Fruit fly (Drosophila melanogaster) whole organism: ENCODE data around the gene Smyd4-2.

Source experiments
- CG8478 ChIP-seq: fragments of >200 bp; optimal IDR thresholded peaks from 2 replicates; lab custom pipeline; 2018; ENCODE audit warnings: inconsistent platforms
- Dll ChIP-seq: fragments of >200 bp; optimal IDR thresholded peaks from 2 replicates; lab custom pipeline; 2017
- EcR ChIP-seq, 2 experiments: fragments of >200 bp; optimal IDR thresholded peaks; 2 replicates each; lab custom pipeline; 2017; ENCODE audit warnings: missing biosample characterization in 2 of 2, missing genetic modification characterization in 2 of 2, missing genetic modification reagents in 2 of 2
- pan ChIP-seq: fragments of >200 bp; optimal IDR thresholded peaks from 2 replicates; lab custom pipeline; 2017
- psq ChIP-seq: fragments of >200 bp; optimal IDR thresholded peaks from 2 replicates; lab custom pipeline; 2017
- usp ChIP-seq: fragments of >200 bp; optimal IDR thresholded peaks from 2 replicates; lab custom pipeline; 2017; ENCODE audit warnings: missing biosample characterization, missing genetic modification characterization, mixed read lengths

Gene Smyd4-2

DNA sequence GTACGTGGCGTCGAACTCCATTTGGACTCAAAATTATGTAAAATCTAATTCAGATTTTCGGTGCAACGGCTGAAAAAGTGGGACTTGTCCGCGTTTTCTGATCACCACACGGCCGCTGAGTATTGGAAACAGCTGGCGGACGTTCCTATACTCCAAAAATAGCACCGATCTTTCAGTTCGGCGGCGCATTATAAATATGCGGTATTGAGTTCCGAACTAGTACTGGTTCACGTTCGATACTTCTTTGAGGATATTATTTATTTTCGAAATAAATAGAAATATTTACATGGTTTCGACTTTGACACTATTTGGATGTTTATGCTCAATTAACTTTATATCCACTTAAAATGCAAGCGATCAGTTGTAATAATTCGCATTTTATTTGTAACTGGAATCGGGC, at the start of gene Smyd4-2:
Gene Smyd4-2, minus strand, starts transcription at position 136 of the 400 bp plus-strand sequence.
- no peak for TF ChIP-seq Dll (lab: Kevin White, UChicago)
- no peak for TF ChIP-seq psq (lab: Kevin White, UChicago)
- no peak for TF ChIP-seq CG8478 (lab: Kevin White, UChicago)
- no peak for TF ChIP-seq usp
- no peak for TF ChIP-seq pan (lab: Kevin White, UChicago)
- no peak for TF ChIP-seq EcR (GFP tag; optimal IDR thresholded peaks at IDR 0.05; lab: Kevin White, UChicago)

DNA sequence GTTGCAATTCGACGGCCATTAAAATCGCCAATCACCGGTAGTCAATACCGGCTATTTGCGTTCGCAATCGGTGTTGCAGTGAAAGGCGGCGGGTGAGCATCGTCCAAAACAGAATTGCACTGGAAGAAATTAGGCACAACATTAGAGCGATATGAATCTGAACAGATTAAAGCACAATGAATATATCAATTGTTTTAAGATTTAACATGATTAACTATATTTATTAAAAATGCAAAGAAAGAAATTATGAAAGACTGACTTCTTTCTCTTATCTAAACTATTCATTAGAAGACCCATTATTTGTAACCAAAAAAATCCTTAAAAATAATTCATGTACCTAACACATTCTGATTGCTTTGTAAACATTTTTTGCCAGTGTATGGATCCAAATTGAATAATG, 45.8 kb upstream of the Smyd4-2 start:
- TF ChIP-seq usp (no peak), EcR (GFP tag; optimal IDR thresholded peaks at IDR 0.05; lab: Kevin White, UChicago) (no peak), pan (lab: Kevin White, UChicago) (no peak), Dll (lab: Kevin White, UChicago) (no peak), CG8478 (lab: Kevin White, UChicago) (no peak), psq (lab: Kevin White, UChicago) (no peak)

DNA sequence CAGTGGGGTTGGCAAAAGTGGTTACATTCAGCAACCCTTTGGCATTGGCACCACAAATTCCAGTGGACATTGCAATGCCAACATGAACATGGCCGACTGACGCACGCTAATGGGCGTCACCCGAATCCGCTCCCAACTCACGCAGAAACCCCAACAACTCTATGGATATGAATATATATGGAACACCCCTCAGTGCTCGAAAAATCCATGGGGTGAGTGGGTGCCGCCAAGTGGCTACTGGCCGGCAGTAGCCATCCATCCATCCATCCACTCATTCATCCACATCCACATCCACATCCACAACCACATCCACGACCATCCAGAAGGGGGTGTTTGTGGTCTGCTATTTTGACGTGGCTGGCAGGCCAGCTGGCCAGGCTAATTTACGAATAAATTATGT, 45.3 kb upstream of the Smyd4-2 start:
- TF ChIP-seq pan (lab: Kevin White, UChicago) (no peak), CG8478 (lab: Kevin White, UChicago) (no peak), Dll (lab: Kevin White, UChicago) (no peak), psq (lab: Kevin White, UChicago) (no peak), usp (no peak), EcR (GFP tag; optimal IDR thresholded peaks at IDR 0.05; lab: Kevin White, UChicago) (no peak)

DNA sequence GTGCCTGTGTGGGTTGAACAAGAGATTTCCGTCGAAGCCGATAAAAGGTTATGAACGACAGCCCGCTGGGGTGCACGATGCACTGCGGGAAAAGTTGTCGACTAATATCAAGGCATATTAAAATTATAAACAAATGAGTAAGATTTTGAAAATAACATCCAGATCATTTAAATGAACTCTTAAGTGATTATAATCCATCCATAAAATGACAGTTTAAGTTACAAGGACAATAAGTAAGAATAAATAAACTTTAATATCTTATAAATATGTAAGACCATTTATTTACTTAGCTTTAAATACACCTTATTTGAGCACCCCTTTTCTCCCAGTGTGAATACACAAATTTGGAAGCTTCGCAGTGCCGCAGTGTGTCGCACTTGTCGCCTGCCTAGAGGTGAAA, 42.3 kb upstream of the Smyd4-2 start:
- TF ChIP-seq psq (lab: Kevin White, UChicago) (no peak), pan (lab: Kevin White, UChicago) (no peak), Dll (lab: Kevin White, UChicago) (no peak), usp (no peak), CG8478 (lab: Kevin White, UChicago) (no peak)

DNA sequence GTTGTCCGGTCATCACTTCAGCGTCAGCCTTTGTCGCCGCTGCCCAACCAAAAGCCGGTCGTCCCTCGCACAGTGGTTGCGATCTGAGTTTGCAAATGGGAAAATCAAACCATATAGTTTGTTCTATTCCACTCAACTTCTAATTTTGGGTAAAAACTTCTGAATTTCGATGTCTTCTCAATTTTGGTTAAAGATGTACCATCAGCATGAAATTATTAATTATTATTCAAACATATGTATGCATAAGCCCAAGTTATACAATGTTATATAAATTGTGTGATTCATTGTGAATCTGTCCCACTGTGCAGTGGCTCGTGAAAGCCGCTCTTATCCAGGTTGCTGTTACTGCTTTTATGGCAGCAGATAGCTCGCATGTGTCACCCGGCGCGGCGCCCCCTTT, 40.9 kb upstream of the Smyd4-2 start:
- no peak for TF ChIP-seq pan (lab: Kevin White, UChicago)
- TF ChIP-seq psq (lab: Kevin White, UChicago), result no peak
- TF ChIP-seq CG8478 (lab: Kevin White, UChicago), result no peak
- no peak for TF ChIP-seq usp
- TF ChIP-seq Dll (lab: Kevin White, UChicago), result no peak
- no peak for TF ChIP-seq EcR (GFP tag; optimal IDR thresholded peaks at IDR 0.05; lab: Kevin White, UChicago)

DNA sequence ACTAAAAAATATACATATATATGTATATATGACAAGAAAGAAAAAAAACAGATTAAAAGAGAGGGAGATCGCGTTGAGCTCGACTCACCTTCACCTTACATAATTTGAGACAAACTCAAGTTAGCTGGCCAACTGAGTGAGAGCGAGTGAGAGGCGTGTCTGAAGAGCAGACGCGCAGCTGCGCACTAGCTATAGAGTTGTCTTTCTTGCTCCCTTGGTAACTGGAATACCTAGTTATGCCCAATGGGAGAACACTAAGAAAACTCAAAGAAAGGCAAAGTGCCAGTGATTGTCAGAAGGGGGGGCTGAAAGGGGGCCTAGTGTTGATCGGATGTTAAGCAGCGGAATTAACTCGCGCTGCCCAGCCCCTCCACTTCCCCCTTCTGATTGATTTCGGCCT, 32.7 kb upstream of the Smyd4-2 start:
- TF ChIP-seq CG8478 (lab: Kevin White, UChicago), result peak; percentile 52
- TF ChIP-seq Dll (lab: Kevin White, UChicago), result no peak

DNA sequence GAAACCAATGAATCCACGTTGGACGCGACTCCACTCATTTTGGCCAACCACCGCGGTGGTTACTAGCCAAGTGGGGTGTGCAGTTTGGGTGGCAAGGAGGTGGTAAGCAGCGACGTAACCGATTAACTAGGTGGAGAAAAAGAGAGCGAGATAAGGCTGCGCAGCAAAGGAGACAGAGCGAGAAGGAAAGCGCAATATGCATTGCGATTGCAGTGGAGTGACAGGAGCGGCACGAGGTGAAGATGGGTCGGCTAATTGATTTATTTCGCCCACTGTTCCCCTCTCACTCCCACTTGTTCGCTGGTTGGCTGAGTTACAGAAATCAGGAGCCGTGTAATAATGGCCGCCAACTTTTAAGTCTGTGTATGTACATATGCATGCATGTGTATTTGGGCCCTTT, 32.0 kb upstream of the Smyd4-2 start:
- TF ChIP-seq usp, result no peak
- TF ChIP-seq pan (lab: Kevin White, UChicago), result no peak
- TF ChIP-seq CG8478 (lab: Kevin White, UChicago), result peak; percentile 81
- peak; percentile 13 for TF ChIP-seq Dll (lab: Kevin White, UChicago)
- TF ChIP-seq psq (lab: Kevin White, UChicago), result no peak
- no peak for TF ChIP-seq EcR (GFP tag; optimal IDR thresholded peaks at IDR 0.05; lab: Kevin White, UChicago)

DNA sequence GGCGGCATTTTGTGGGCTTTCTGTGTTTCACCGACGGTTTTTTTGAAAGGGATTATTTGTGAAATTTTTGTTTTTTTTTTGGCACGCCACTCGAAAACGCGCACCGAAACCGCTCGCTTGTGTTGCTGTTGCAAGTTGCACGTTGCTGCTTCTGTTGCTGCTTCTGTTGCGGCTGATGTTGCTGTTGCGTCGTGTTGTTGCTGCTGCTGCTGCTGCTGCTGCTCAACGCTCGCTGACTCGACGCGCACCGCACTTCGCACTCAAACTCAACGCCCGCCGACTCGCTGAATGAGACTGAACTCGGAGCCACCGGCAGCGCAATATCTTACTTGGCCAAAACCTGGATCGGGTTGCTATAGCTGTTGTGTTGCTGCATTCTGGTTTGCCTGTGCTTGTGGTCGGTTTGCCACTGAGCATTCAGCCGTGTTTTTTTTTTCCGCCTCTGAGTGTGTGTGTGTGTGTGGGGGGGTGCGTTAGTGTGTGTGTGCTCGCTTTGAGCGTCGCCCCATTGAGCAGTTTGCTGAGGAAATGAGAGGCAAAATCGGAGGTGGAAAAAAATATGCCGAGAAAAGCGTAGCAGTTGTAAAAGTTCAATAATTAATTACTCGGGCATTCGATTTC, 30.8 kb upstream of the Smyd4-2 start, which contains the start of gene toe:
Gene toe, minus strand, starts transcription at position 277 of the 621 bp plus-strand sequence.
- no peak for TF ChIP-seq usp
- TF ChIP-seq CG8478 (lab: Kevin White, UChicago), result no peak
- TF ChIP-seq psq (lab: Kevin White, UChicago), result no peak
- TF ChIP-seq Dll (lab: Kevin White, UChicago), result no peak
- no peak for TF ChIP-seq pan (lab: Kevin White, UChicago)

DNA sequence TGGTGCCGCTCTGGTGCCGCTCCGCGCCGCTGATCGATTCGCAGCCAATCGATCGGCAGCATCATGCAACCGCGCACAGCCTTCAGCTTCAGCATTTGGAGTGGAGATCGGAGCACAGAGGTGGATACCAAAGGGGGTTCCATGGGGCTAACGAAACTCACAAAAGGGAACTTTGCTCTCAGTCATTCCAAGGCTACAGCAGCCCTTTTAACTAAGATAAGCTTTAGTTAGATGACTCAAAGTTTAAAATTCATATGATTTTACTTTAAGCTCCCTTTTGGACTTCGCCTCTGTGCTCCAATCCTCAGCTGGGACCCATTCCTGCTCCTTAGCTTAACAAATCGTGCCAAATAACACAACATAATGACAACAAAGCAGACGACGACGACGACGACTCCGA, 18.7 kb upstream of the Smyd4-2 start:
- TF ChIP-seq pan (lab: Kevin White, UChicago) (no peak), psq (lab: Kevin White, UChicago) (no peak), EcR (GFP tag; optimal IDR thresholded peaks at IDR 0.05; lab: Kevin White, UChicago) (no peak), usp (no peak), CG8478 (lab: Kevin White, UChicago) (no peak)

DNA sequence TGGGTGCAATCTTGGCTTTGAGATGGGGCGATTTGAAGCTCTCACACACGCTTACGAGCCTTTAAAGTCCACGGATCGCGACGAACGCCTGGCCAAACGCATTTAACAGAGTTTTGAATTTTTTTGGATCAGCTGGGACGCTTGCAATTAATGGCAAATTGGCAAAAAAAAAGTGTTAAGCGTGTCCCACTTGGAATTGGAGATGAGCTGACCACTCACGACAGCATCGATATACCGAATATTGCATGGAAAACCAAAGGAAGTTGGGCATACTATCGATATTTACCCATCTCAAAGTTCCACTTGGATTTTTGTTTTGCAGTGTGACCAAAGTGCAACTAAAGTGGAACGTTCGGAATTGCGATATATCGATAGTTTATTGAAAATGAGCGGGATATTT, 15.6 kb upstream of the Smyd4-2 start, which contains the start of gene ArfGAP1:
Gene ArfGAP1, minus strand, starts transcription at position 240 of the 400 bp plus-strand sequence.
- TF ChIP-seq usp (no peak), EcR (GFP tag; optimal IDR thresholded peaks at IDR 0.05; lab: Kevin White, UChicago) (no peak), pan (lab: Kevin White, UChicago) (no peak), psq (lab: Kevin White, UChicago) (no peak)

DNA sequence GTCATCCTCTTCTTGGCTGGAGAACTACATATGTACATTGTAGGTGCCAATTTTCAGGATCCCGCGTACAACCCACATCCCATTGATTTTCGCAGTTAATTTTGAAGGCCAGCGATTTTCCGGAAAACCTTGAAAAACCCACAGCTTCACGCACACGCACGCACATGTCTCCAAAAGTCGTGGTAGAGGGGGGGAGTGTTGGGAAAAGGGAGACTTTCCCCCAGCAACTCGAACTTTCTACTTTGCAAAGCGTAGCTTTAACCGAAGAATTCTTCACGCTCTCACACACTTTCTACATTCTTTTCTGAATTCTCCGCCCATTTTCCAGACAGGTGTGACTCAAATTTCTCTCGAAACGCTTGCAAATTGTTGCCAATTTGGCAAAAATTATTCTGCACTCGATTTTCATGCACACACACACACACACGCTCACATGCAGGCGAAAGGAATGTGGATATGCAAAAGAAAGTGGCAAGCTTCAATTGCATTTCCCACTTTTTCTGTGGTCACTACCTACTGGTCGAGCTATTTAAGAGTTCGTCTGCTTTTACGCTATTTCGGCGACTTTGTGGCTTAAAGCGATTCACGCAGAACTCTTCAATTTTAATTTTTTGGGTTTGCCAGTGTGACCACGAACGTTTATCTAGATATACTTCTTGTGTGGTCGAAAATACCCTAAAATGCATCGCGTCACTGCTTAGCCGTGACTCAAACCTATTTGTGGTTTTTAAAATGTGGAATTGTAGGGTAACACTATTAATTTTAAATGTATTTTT, 12.6 kb upstream of the Smyd4-2 start, which contains the start of gene SCaMC:
Gene SCaMC, minus strand, starts transcription at position 654 of the 776 bp plus-strand sequence.
- TF ChIP-seq CG8478 (lab: Kevin White, UChicago) (no peak), Dll (lab: Kevin White, UChicago) (no peak), pan (lab: Kevin White, UChicago) (no peak)

DNA sequence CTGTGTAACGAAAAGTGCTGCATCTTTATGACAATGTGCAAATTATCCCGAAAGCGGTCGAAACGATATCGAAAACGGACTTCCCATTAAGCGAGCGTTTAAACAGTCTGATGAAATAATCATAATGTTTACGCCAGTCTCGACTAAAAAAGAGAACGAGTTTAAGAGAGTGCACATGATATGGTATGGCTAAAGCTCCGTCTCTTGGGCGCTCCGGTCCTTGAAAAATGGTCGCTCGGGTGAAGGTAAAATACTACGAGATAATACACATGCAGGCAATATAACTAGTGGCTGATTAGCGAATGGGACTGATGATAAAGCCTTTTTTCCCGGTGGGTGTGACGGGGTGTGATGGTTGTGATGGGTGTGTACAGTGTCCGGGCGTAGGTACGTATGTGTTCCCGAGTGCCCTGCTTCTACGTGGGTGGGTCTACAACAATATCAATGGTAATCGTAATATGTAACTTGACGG, 9.5 kb upstream of the Smyd4-2 start:
- TF ChIP-seq EcR (GFP tag; optimal IDR thresholded peaks at IDR 0.05; lab: Kevin White, UChicago) (no peak), pan (lab: Kevin White, UChicago) (no peak)
